Fruit fly (Drosophila melanogaster): ENCODE data around the gene CG34007.

Gene CG34007

dm6 chr2L:20494423-20495052 is at the start of gene CG34007 (continued):
- TF ChIP-seq Pdp1 (GFP tag; optimal IDR thresholded peaks at IDR 0.05) (peak in 1 of 2 experiments; percentile 97), nerfin-2 (GFP tag; IDR thresholded peaks at IDR 0.05; ENCODE audit: partially characterized antibody) (no peak), CG9437 (GFP tag; optimal IDR thresholded peaks at IDR 0.05) (peak; percentile 83), tin (GFP tag; optimal IDR thresholded peaks at IDR 0.05) (peak; percentile 45), so (GFP tag; IDR thresholded peaks at IDR 0.05) (peak; percentile 62; the same call in 1 of the 3 replicates), ci (GFP tag; IDR thresholded peaks at IDR 0.05) (peak; percentile 48; the same call in 1 of the 3 replicates), Nf-YC (tag; optimal IDR thresholded peaks at IDR 0.05) (peak; percentile 63), CG34376 (GFP tag; optimal IDR thresholded peaks at IDR 0.05) (no peak), CG14441 (GFP tag; IDR thresholded peaks at IDR 0.05) (0 out of 2 replicates have a peak, but pooled peaks have one; percentile 11), Mrtf (GFP tag; IDR thresholded peaks at IDR 0.05) (peak; percentile 59; the same call in 2 of the 3 replicates), tup (GFP tag; optimal IDR thresholded peaks at IDR 0.05) (no peak), CG8359 (GFP tag; optimal IDR thresholded peaks at IDR 0.05; ENCODE audit: borderline replicate concordance) (peak; percentile 50), CG3407 (GFP tag; optimal IDR thresholded peaks at IDR 0.05) (peak; percentile 82), dimm (GFP tag; IDR thresholded peaks at IDR 0.05) (no peak), chm (GFP tag; IDR thresholded peaks at IDR 0.05) (peak; percentile 63), CG10366 (GFP tag; IDR thresholded peaks at IDR 0.05) (no peak; the same call in 1 of the 2 replicates), CG2202 (tag; optimal IDR thresholded peaks at IDR 0.05) (peak; percentile 88), jigr1 (GFP tag; IDR thresholded peaks at IDR 0.05) (peak; percentile 28; the same call in 1 of the 3 replicates), ato (GFP tag; IDR thresholded peaks at IDR 0.05; ENCODE audit: partially characterized antibody) (no peak), stc (GFP tag; IDR thresholded peaks at IDR 0.05) (peak; percentile 25; the same call in 1 of the 2 replicates), CG7556 (GFP tag; optimal IDR thresholded peaks at IDR 0.05) (peak; percentile 90), inv (GFP tag; IDR thresholded peaks at IDR 0.05; ENCODE audit: partially characterized antibody) (no peak), aop (GFP tag; IDR thresholded peaks at IDR 0.05) (peak; percentile 63; the same call in 1 of the 2 replicates), ara (GFP tag; IDR thresholded peaks at IDR 0.05) (peak; percentile 68; the same call in 1 of the 2 replicates), BEAF-32 (GFP tag; optimal IDR thresholded peaks at IDR 0.05) (no peak), CG8944 (GFP tag; optimal IDR thresholded peaks at IDR 0.05) (no peak), E2f2 (GFP tag; IDR thresholded peaks at IDR 0.05) (peak; percentile 40; the same call in 1 of the 2 replicates), CG18476 (GFP tag; optimal IDR thresholded peaks at IDR 0.05) (no peak), YL-1 (GFP tag; optimal IDR thresholded peaks at IDR 0.05) (peak; percentile 40), CG9797 (GFP tag; optimal IDR thresholded peaks at IDR 0.05) (no peak), CG7839 (tag; optimal IDR thresholded peaks at IDR 0.05) (peak; percentile 93), Ravus (GFP tag; IDR thresholded peaks at IDR 0.05) (peak; percentile 25), Side (GFP tag; optimal IDR thresholded peaks at IDR 0.05) (no peak), ems (GFP tag; optimal IDR thresholded peaks at IDR 0.05) (no peak), CG2129 (GFP tag; IDR thresholded peaks at IDR 0.05; ENCODE audit: partially characterized antibody) (no peak), ftz-f1 (GFP tag; optimal IDR thresholded peaks at IDR 0.05) (no peak), CG11247 (GFP tag; IDR thresholded peaks at IDR 0.05) (peak; percentile 38; the same call in 1 of the 2 replicates), danr (GFP tag; IDR thresholded peaks at IDR 0.05) (no peak; the same call in 1 of the 2 replicates), CG11560 (tag; IDR thresholded peaks at IDR 0.05) (0 out of 3 replicates have a peak, but pooled peaks have one; percentile 19), CkIIα-i1 (GFP tag; IDR thresholded peaks at IDR 0.05) (no peak), CG15073 (GFP tag; optimal IDR thresholded peaks at IDR 0.05) (peak; percentile 3), CG14965 (GFP tag; optimal IDR thresholded peaks at IDR 0.05; ENCODE audit: borderline replicate concordance) (no peak), tap (tag; optimal IDR thresholded peaks at IDR 0.05) (peak; percentile 77), vfl (GFP tag; optimal IDR thresholded peaks at IDR 0.05) (no peak), Adf1 (GFP tag; IDR thresholded peaks at IDR 0.05) (no peak), Rfx (GFP tag; IDR thresholded peaks at IDR 0.05) (peak; percentile 27; the same call in 1 of the 2 replicates), B-H2 (GFP tag; optimal IDR thresholded peaks at IDR 0.05) (no peak), CG17802 (tag; optimal IDR thresholded peaks at IDR 0.05) (no peak), CG6689 (GFP tag; IDR thresholded peaks at IDR 0.05) (peak; percentile 67)

Data from whole organism, embryonic.